Fruit fly (Drosophila melanogaster): ENCODE measurements around the gene CG14115.

Gene CG14115

dm6 chr3L:13044335-13044814 lies 16.8 kb downstream of the CG14115 start, which contains the start of gene Syx13 (continued):
- TF ChIP-seq CG3163 (GFP tag; optimal IDR thresholded peaks at IDR 0.05) (no peak), Nf-YA (GFP tag; IDR thresholded peaks at IDR 0.05) (no peak), CG15479 (GFP tag; optimal IDR thresholded peaks at IDR 0.05) (peak; percentile 31), CG13894 (tag; optimal IDR thresholded peaks at IDR 0.05) (peak; percentile 40), CG14667 (GFP tag; IDR thresholded peaks at IDR 0.05) (no peak), CG11085 (GFP tag; IDR thresholded peaks at IDR 0.05) (no peak), Lpt (GFP tag; optimal IDR thresholded peaks at IDR 0.05) (no peak), Vsx1 (GFP tag; optimal IDR thresholded peaks at IDR 0.05) (no peak), Opbp (GFP tag; IDR thresholded peaks at IDR 0.05; ENCODE audit: partially characterized antibody) (peak; percentile 84), HmgZ (tag; optimal IDR thresholded peaks at IDR 0.05) (peak; percentile 69), ttk (GFP tag; IDR thresholded peaks at IDR 0.05) (peak; percentile 52), dm (GFP tag; optimal IDR thresholded peaks at IDR 0.05) (peak; percentile 26), CG4617 (GFP tag; optimal IDR thresholded peaks at IDR 0.05; ENCODE audit: borderline replicate concordance) (peak; percentile 84), Trl (optimal IDR thresholded peaks at IDR 0.05) (no peak), Trl (GFP tag; optimal IDR thresholded peaks at IDR 0.05) (no peak), CG17612 (GFP tag; IDR thresholded peaks at IDR 0.05) (no peak), zf30C (GFP tag; optimal IDR thresholded peaks at IDR 0.05) (no peak), tll (GFP tag; optimal IDR thresholded peaks at IDR 0.05) (no peak), CG7928 (GFP tag; optimal IDR thresholded peaks at IDR 0.05) (no peak), CG34376 (GFP tag; optimal IDR thresholded peaks at IDR 0.05) (peak; percentile 75), Sin3A (optimal IDR thresholded peaks at IDR 0.05) (peak; percentile 57), CG1792 (GFP tag; optimal IDR thresholded peaks at IDR 0.05) (no peak), ssp (GFP tag; IDR thresholded peaks at IDR 0.05) (0 out of 2 replicates have a peak, but pooled peaks have one; percentile 19), CG12769 (tag; optimal IDR thresholded peaks at IDR 0.05) (peak; percentile 6), CG6689 (GFP tag; IDR thresholded peaks at IDR 0.05) (no peak), Hand (GFP tag; optimal IDR thresholded peaks at IDR 0.05) (no peak), Optix (GFP tag; IDR thresholded peaks at IDR 0.05) (no peak), hbn (GFP tag; IDR thresholded peaks at IDR 0.05; ENCODE audit: partially characterized antibody) (peak; percentile 73), Dbx (GFP tag; IDR thresholded peaks at IDR 0.05) (peak; percentile 45; the same call in 1 of the 3 replicates), CG13287 (GFP tag; IDR thresholded peaks at IDR 0.05; ENCODE audit: partially characterized antibody) (peak; percentile 79), mld (GFP tag; IDR thresholded peaks at IDR 0.05; ENCODE audit: partially characterized antibody) (peak; percentile 63; the same call in 2 of the 3 replicates), nom (GFP tag; optimal IDR thresholded peaks at IDR 0.05) (peak; percentile 26), Gsc (GFP tag; IDR thresholded peaks at IDR 0.05) (no peak), sqz (GFP tag; optimal IDR thresholded peaks at IDR 0.05) (no peak), tin (GFP tag; optimal IDR thresholded peaks at IDR 0.05) (no peak), kni (GFP tag; optimal IDR thresholded peaks at IDR 0.05) (peak; percentile 62), CG5953 (GFP tag; IDR thresholded peaks at IDR 0.05) (no peak), nmo (GFP tag; optimal IDR thresholded peaks at IDR 0.05) (peak; percentile 35), pho (GFP tag; optimal IDR thresholded peaks at IDR 0.05) (no peak), Usf (GFP tag; optimal IDR thresholded peaks at IDR 0.05) (no peak), D19A (tag; optimal IDR thresholded peaks at IDR 0.05) (no peak), trem (tag; optimal IDR thresholded peaks at IDR 0.05) (peak; percentile 75), CG8765 (GFP tag; IDR thresholded peaks at IDR 0.05) (no peak), Fer2 (tag; optimal IDR thresholded peaks at IDR 0.05) (no peak), CG14710 (tag; optimal IDR thresholded peaks at IDR 0.05) (peak; percentile 44), Dp (GFP tag; optimal IDR thresholded peaks at IDR 0.05) (peak; percentile 80), cas (GFP tag; IDR thresholded peaks at IDR 0.05) (no peak), HHEX (GFP tag; optimal IDR thresholded peaks at IDR 0.05) (peak; percentile 1), bbx (GFP tag; IDR thresholded peaks at IDR 0.05; ENCODE audit: partially characterized antibody) (peak; percentile 84), dan (GFP tag; IDR thresholded peaks at IDR 0.05) (no peak), CG6813 (GFP tag; optimal IDR thresholded peaks at IDR 0.05) (no peak)
